Worm (Caenorhabditis elegans): Measurements from ENCODE around the gene tdp-1.

DNA sequence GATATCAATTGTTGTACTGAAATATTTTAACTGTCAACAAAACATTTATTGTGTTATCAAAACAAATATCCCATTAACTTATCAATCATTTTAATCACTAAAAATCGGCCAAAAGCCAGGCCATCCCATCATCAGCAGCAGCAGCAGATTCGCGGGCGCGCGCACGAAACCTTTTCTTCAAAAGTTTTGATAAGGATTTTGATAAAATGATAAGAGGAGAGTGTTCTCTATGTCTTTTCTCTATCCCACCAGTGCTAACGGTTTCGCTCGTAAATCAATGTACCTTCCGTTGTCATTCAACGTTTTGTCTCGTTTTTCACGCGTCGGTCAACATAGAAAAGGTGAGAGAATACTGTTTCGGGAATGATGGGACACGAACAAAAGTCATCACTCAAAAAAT lies 30.5 kb downstream of the tdp-1 start:
- TF ChIP-seq zag-1 (tag; optimal IDR thresholded peaks at IDR 0.05), result no peak
- no peak for TF ChIP-seq lsy-2 (tag; optimal IDR thresholded peaks at IDR 0.05)
- TF ChIP-seq dpl-1 (GFP tag; optimal IDR thresholded peaks at IDR 0.05), result no peak
- TF ChIP-seq egl-27 (tag; optimal IDR thresholded peaks at IDR 0.05), result no peak
- no peak for TF ChIP-seq sptf-1 (tag; optimal IDR thresholded peaks at IDR 0.05)
- TF ChIP-seq nhr-237 (tag; optimal IDR thresholded peaks at IDR 0.05), result no peak
- TF ChIP-seq snpc-4 (tag; optimal IDR thresholded peaks at IDR 0.05), result no peak
- no peak for TF ChIP-seq nhr-77 (tag; optimal IDR thresholded peaks at IDR 0.05)
- TF ChIP-seq nhr-11 (tag; optimal IDR thresholded peaks at IDR 0.05), result no peak
- TF ChIP-seq lin-13 (GFP tag; optimal IDR thresholded peaks at IDR 0.05), result no peak
- no peak for TF ChIP-seq vab-15 (tag; optimal IDR thresholded peaks at IDR 0.05)
- no peak for TF ChIP-seq nhr-12 (tag; optimal IDR thresholded peaks at IDR 0.05)
- TF ChIP-seq fkh-10 (GFP tag; optimal IDR thresholded peaks at IDR 0.05), result no peak
- no peak for TF ChIP-seq ztf-11 (tag; optimal IDR thresholded peaks at IDR 0.05)

Measured in whole organism, L1 larva.